Worm (Caenorhabditis elegans): ENCODE data around the gene zhit-1.

The zhit-1 gene

ce11 chrV:5591887-5592286 is 4.5 kb downstream of the zhit-1 start:
- TF ChIP-seq cnd-1 (tag; optimal IDR thresholded peaks at IDR 0.05): no peak
- TF ChIP-seq nhr-2 (tag; optimal IDR thresholded peaks at IDR 0.05): no peak
- no peak for TF ChIP-seq lin-32 (GFP tag; optimal IDR thresholded peaks at IDR 0.05)
- TF ChIP-seq sem-2 (GFP tag; optimal IDR thresholded peaks at IDR 0.05): no peak
- no peak for TF ChIP-seq nhr-76 (tag; optimal IDR thresholded peaks at IDR 0.05)
- TF ChIP-seq elt-3 (tag; optimal IDR thresholded peaks at IDR 0.05): no peak
- no peak for TF ChIP-seq mab-5 (tag; optimal IDR thresholded peaks at IDR 0.05)
- TF ChIP-seq lin-13 (tag; optimal IDR thresholded peaks at IDR 0.05): no peak
- no peak for TF ChIP-seq snpc-4 (tag; optimal IDR thresholded peaks at IDR 0.05)
- TF ChIP-seq unc-62 (GFP tag; optimal IDR thresholded peaks at IDR 0.05): no peak

ce11 chrV:5587955-5588354 is 8.4 kb downstream of the zhit-1 start:
- no peak for TF ChIP-seq elt-1 (tag; optimal IDR thresholded peaks at IDR 0.05; ENCODE audit: borderline replicate concordance, insufficient read depth)

- TF ChIP-seq snpc-4 (tag; optimal IDR thresholded peaks at IDR 0.05) (no peak), elt-1 (tag; optimal IDR thresholded peaks at IDR 0.05; ENCODE audit: borderline replicate concordance, insufficient read depth) (no peak), flh-1 (GFP tag; optimal IDR thresholded peaks at IDR 0.05) (no peak), mab-5 (tag; optimal IDR thresholded peaks at IDR 0.05) (no peak), ztf-11 (tag; optimal IDR thresholded peaks at IDR 0.05) (no peak), nhr-12 (tag; optimal IDR thresholded peaks at IDR 0.05) (no peak), lin-13 (tag; optimal IDR thresholded peaks at IDR 0.05) (no peak), lin-32 (GFP tag; optimal IDR thresholded peaks at IDR 0.05) (no peak)
Measured at ce11 chrV:5587042-5587441, 9.3 kb downstream of the zhit-1 start.

DNA sequence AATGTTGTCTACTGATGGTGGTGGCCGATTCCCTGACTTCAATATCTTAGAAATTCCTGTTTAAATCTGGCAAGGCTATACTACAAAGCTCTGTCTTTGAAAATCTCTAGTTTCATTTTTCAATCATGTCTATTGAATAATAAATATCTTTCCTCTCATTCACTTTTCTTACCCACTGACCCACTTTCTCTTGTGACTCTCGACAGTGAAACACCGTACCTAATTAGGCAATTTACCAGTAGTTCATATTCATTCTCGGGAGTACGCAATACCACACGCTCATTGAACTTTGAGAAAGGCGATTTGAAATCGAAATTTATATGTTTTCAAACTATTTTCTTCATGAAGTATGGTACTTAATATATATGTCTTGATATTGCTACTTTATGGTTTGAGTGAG is 11.5 kb downstream of the zhit-1 start, which contains the start of gene CD4.11:
CD4.11 (plus strand) TSS at position 301 of the 400 bp plus-strand sequence.
- TF ChIP-seq ham-2 (GFP tag; optimal IDR thresholded peaks at IDR 0.05): no peak
- TF ChIP-seq hlh-1 (tag; optimal IDR thresholded peaks at IDR 0.05): no peak
- TF ChIP-seq unc-62 (GFP tag; optimal IDR thresholded peaks at IDR 0.05): no peak

- TF ChIP-seq nhr-28 (tag; optimal IDR thresholded peaks at IDR 0.05) (no peak), lsy-2 (tag; optimal IDR thresholded peaks at IDR 0.05) (peak; percentile 96), cnd-1 (tag; optimal IDR thresholded peaks at IDR 0.05) (no peak), lin-13 (tag; optimal IDR thresholded peaks at IDR 0.05) (no peak), mep-1 (tag; optimal IDR thresholded peaks at IDR 0.05) (peak; percentile 9), nhr-2 (tag; optimal IDR thresholded peaks at IDR 0.05) (no peak), ces-1 (GFP tag; optimal IDR thresholded peaks at IDR 0.05) (peak; percentile 23), unc-62 (GFP tag; optimal IDR thresholded peaks at IDR 0.05) (no peak), nhr-76 (tag; optimal IDR thresholded peaks at IDR 0.05) (no peak)
Measured at ce11 chrV:5584293-5584776, 12.0 kb downstream of the zhit-1 start, which contains the start of gene pas-6. Gene pas-6, minus strand, starts transcription at chrV:5584343.

- TF ChIP-seq ham-2 (GFP tag; optimal IDR thresholded peaks at IDR 0.05): no peak
- TF ChIP-seq unc-39 (tag; optimal IDR thresholded peaks at IDR 0.05): no peak
- no peak for TF ChIP-seq lin-13 (tag; optimal IDR thresholded peaks at IDR 0.05)
- no peak for TF ChIP-seq nhr-237 (tag; optimal IDR thresholded peaks at IDR 0.05)
- TF ChIP-seq nhr-2 (tag; optimal IDR thresholded peaks at IDR 0.05): no peak
Measured at ce11 chrV:5582860-5583259, 13.5 kb downstream of the zhit-1 start.

DNA sequence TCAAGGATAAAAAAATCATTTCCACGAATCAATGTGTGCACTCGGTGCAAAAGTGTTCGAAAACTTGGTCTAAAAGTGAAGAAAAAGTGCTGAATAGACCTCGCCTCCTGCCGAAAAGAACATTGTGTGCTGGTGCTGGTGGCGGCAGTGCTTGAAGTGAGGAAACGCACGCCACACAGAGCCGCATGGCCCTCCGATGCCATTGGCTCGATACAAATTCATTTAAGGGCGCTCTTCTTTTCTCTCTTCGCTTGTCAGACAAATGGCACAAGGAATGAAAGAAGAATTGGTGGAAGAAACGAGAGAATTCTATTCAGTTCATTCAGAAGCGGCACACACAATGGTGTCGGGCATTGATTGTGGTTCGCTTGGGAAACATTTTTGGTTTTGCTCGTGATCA is 14.0 kb downstream of the zhit-1 start:
- TF ChIP-seq ceh-43 (GFP tag; optimal IDR thresholded peaks at IDR 0.05) (no peak), blmp-1 (tag; optimal IDR thresholded peaks at IDR 0.05) (no peak), snpc-4 (tag; optimal IDR thresholded peaks at IDR 0.05) (no peak), lin-32 (GFP tag; optimal IDR thresholded peaks at IDR 0.05) (no peak), sem-2 (GFP tag; optimal IDR thresholded peaks at IDR 0.05) (no peak), cnd-1 (tag; optimal IDR thresholded peaks at IDR 0.05) (no peak), ces-1 (GFP tag; optimal IDR thresholded peaks at IDR 0.05) (peak; percentile 93)

DNA sequence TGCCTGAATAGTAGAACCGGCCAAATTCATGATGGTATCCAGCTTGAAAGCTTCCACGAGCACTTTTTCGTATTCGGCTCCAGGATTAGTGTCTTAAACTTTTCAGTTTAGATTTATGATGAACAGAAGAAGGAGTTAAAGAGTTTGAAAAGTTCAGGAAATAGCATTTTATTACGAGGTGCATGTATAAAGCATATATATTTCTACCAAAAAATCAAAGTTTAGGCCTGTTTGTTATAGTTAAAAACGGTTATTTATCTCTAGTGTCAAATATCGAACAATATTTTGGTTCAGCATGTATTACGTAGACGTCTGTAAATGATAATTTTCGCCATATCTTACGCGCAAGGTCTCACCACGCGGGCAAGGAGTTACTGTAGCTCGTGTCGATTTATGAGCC is 15.0 kb downstream of the zhit-1 start, which contains the start of gene klc-2:
klc-2 (minus strand) TSS at position 101 of the 400 bp plus-strand sequence.
- TF ChIP-seq ham-2 (GFP tag; optimal IDR thresholded peaks at IDR 0.05) (no peak), sptf-1 (tag; optimal IDR thresholded peaks at IDR 0.05) (no peak), hlh-1 (tag; optimal IDR thresholded peaks at IDR 0.05) (no peak), tbx-8 (GFP tag; optimal IDR thresholded peaks at IDR 0.05) (no peak), nhr-76 (tag; optimal IDR thresholded peaks at IDR 0.05) (no peak), mls-2 (tag; optimal IDR thresholded peaks at IDR 0.05) (no peak), pha-4 (tag; optimal IDR thresholded peaks at IDR 0.05) (no peak), ceh-39 (tag; optimal IDR thresholded peaks at IDR 0.05) (no peak), nhr-12 (tag; optimal IDR thresholded peaks at IDR 0.05) (no peak)

Measured in whole organism, mixed stage, embryonic.